Worm (Caenorhabditis elegans) whole organism, mixed stage, embryonic: ENCODE data around the gene clec-64.

Experiments used
- blmp-1 ChIP-seq: fragments of 150-350 bp; optimal IDR thresholded peaks from 2 replicates; lab custom pipeline; 2014; ENCODE audit warnings: missing biosample characterization, missing genetic modification characterization
- ceh-43 ChIP-seq: fragments of 200-800 bp; sonication (Bioruptor generic); optimal IDR thresholded peaks from 2 replicates; lab custom pipeline; 2018; ENCODE audit warnings: mild to moderate bottlenecking, missing genetic modification characterization, moderate library complexity, missing compliant biosample characterization
- ceh-83 ChIP-seq: fragments of 200-800 bp; sonication (Bioruptor generic); optimal IDR thresholded peaks from 2 replicates; lab custom pipeline; 2018; ENCODE audit warnings: mild to moderate bottlenecking, missing genetic modification characterization, missing compliant biosample characterization
- elt-1 ChIP-seq: sonication (generic microtip); optimal IDR thresholded peaks from 2 replicates; lab custom pipeline; 2017; ENCODE audit warnings: missing genetic modification characterization, mild to moderate bottlenecking, missing compliant biosample characterization, antibody characterized with exemption, moderate library complexity, borderline replicate concordance; ENCODE audit not compliant: insufficient read depth
- elt-3 ChIP-seq: fragments of 150-350 bp; optimal IDR thresholded peaks from 2 replicates; lab custom pipeline; 2014; ENCODE audit warnings: missing biosample characterization, missing genetic modification characterization
- lin-13 ChIP-seq: fragments of 150-350 bp; optimal IDR thresholded peaks from 2 replicates; lab custom pipeline; 2014; ENCODE audit warnings: missing biosample characterization, missing genetic modification characterization
- nhr-12 ChIP-seq: fragments of 150-350 bp; optimal IDR thresholded peaks from 2 replicates; lab custom pipeline; 2014; ENCODE audit warnings: missing biosample characterization, missing genetic modification characterization
- nhr-237 ChIP-seq: fragments of 150-350 bp; optimal IDR thresholded peaks from 2 replicates; lab custom pipeline; 2014; ENCODE audit warnings: missing biosample characterization, missing genetic modification characterization
- nhr-28 ChIP-seq: fragments of 150-350 bp; optimal IDR thresholded peaks from 2 replicates; lab custom pipeline; 2014; ENCODE audit warnings: missing biosample characterization, missing genetic modification characterization
- snpc-4 ChIP-seq: fragments of 150-350 bp; optimal IDR thresholded peaks from 2 replicates; lab custom pipeline; 2014; ENCODE audit warnings: missing biosample characterization, missing genetic modification characterization
- unc-120 ChIP-seq: sonication (generic microtip); optimal IDR thresholded peaks from 2 replicates; lab custom pipeline; 2017; ENCODE audit warnings: missing genetic modification characterization, missing compliant biosample characterization; ENCODE audit not compliant: poor library complexity, severe bottlenecking
- unc-62 ChIP-seq: fragments of 150-350 bp; optimal IDR thresholded peaks from 2 replicates; lab custom pipeline; 2014; ENCODE audit warnings: missing biosample characterization, missing genetic modification reagents, missing genetic modification characterization
- ztf-11 ChIP-seq: fragments of 150-350 bp; optimal IDR thresholded peaks from 2 replicates; lab custom pipeline; 2014; ENCODE audit warnings: missing biosample characterization, missing genetic modification characterization

DNA sequence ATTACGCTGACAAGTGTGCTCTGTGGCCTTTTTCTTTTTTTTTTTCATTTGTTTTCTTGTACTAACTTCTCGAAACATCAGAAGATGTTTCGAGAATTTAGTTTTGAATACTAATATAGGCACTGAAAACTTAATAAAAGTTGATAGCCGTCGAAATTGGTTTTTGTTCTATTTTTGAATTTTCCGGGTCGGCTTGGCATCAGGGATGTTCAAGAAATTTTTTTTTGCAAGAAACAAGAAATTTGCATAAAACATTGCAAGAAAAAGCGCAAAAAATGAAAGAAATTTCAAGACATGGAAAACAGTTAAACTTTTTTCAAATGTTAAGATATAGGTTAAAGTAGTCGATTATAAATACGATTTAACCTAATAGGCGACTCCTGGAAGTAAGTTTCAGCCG lies 25.2 kb downstream of the clec-64 start:
- no peak for TF ChIP-seq blmp-1 (tag; lab: Kevin White, UChicago)
- no peak for TF ChIP-seq unc-62
- TF ChIP-seq nhr-12: no peak
- no peak for TF ChIP-seq nhr-237 (tag; lab: Kevin White, UChicago)
- TF ChIP-seq ceh-83 (GFP tag; lab: Kevin White, UChicago): no peak
- TF ChIP-seq ztf-11 (tag; lab: Kevin White, UChicago): no peak
- TF ChIP-seq snpc-4 (tag; lab: Kevin White, UChicago): no peak
- TF ChIP-seq lin-13 (tag; lab: Kevin White, UChicago): no peak
- TF ChIP-seq elt-3 (tag; lab: Kevin White, UChicago): no peak
- TF ChIP-seq unc-120: no peak
- no peak for TF ChIP-seq nhr-28
- no peak for TF ChIP-seq ceh-43 (GFP tag; lab: Kevin White, UChicago)
- no peak for TF ChIP-seq elt-1
